Fruit fly (Drosophila melanogaster): ENCODE measurements around the gene smg.

DNA sequence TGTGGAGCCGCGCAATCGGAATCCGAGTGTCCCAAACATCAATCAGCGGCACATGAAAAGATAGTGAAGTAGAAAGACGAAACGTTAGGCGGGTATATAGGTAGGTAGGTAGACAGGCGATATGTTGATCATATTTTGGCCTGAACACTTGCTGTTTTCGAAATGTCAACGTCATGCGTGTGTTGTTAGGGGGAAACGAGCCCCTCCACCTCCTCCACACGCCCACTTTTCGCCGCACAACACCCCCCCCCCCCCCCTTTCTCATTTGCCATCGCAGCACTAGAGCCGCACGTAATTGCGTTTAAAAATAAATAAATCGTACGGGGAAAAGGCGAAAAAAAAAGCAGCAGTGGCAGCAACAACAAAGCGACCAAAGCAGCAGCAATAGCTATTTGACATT is 48.0 kb downstream of the smg start:
- TF ChIP-seq CG8478 (optimal IDR thresholded peaks at IDR 0.05) (no peak), CTCF (optimal IDR thresholded peaks at IDR 0.05) (no peak)
